Fruit fly (Drosophila melanogaster): ENCODE measurements around the gene alpha-Man-Ib.

dm6 chr3R:29139767-29140755 is 27.4 kb upstream of the alpha-Man-Ib start:
- TF ChIP-seq CG8478 (optimal IDR thresholded peaks at IDR 0.05) (no peak), CTCF (optimal IDR thresholded peaks at IDR 0.05) (no peak)

All from S2 (cell line).